Worm (Caenorhabditis elegans) whole organism, L3 larva: ENCODE data around the gene C18H7.7.

Experiments
- snpc-4 ChIP-seq: fragments of 150-350 bp; optimal IDR thresholded peaks from 2 replicates; lab custom pipeline; 2014; ENCODE audit warnings: missing biosample characterization, missing genetic modification characterization
- unc-62 ChIP-seq: fragments of 150-350 bp; sonication (generic microtip); optimal IDR thresholded peaks from 4 replicates; lab custom pipeline; 2014; ENCODE audit warnings: missing biosample characterization, missing genetic modification reagents, missing genetic modification characterization

- TF ChIP-seq unc-62 (no peak), snpc-4 (tag; lab: Kevin White, UChicago) (no peak)
Measured at ce11 chrIV:604144-604543, 8.0 kb upstream of the C18H7.7 start, which contains the start of gene col-102.
